Worm (Caenorhabditis elegans): ENCODE results near the gene C18D11.9.

DNA sequence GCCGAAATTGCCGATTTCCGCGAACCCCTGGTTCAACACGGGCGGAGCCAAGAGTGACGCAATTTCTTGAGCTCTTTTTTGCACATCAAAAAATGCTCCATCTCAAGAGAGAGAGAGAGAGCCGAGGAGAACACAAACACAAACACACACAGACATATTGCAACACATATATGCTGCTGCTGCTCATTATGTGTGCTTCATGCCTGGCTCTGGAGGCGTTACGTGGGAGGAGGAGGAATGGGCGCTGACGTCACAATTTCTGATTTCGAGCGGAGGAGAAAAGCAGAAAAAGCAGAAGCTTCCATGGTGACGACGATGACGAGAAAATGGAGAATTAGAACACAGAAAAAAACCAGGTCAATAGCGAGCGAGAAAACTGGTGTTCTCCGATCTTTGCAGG lies 27.1 kb downstream of the C18D11.9 start:
- TF ChIP-seq him-1 (tag; optimal IDR thresholded peaks at IDR 0.05) (no peak), dao-5 (tag; optimal IDR thresholded peaks at IDR 0.05) (no peak), W03F9.2 (tag; optimal IDR thresholded peaks at IDR 0.05) (no peak)

Measured in whole organism, L4/young adult.